Worm (Caenorhabditis elegans) whole organism, L4/young adult: ENCODE results near the gene F44G3.7.

Source experiments
- W03F9.2 ChIP-seq: fragments of 150-350 bp; optimal IDR thresholded peaks from 2 replicates; lab custom pipeline; 2014; ENCODE audit warnings: missing biosample characterization, missing genetic modification characterization
- him-1 ChIP-seq: sonication (generic microtip); optimal IDR thresholded peaks from 2 replicates; lab custom pipeline; 2016; ENCODE audit warnings: missing genotype, missing genetic modification reagents, missing genetic modification characterization, missing compliant biosample characterization

- TF ChIP-seq W03F9.2 (tag; lab: Kevin White, UChicago) = no peak
- no peak for TF ChIP-seq him-1 (tag; lab: Kevin White, UChicago)
Observed at ce11 chrV:16103594-16103993, 33.3 kb downstream of the F44G3.7 start, which contains the start of gene argk-1.
